Worm (Caenorhabditis elegans) whole organism, young adult: Measurements from ENCODE around the gene Y65A5A.2.

ENCODE experiments used
- B0035.1 ChIP-seq: sonication (generic microtip); optimal IDR thresholded peaks from 2 replicates; lab custom pipeline; 2016; ENCODE audit warnings: missing genetic modification characterization, mild to moderate bottlenecking, missing compliant biosample characterization, missing genotype, missing genetic modification reagents
- B0336.3 ChIP-seq: fragments of 200-800 bp; sonication (Bioruptor generic); IDR thresholded peaks from 2 replicates; pipeline ENCODE4 v1.3.6; 2022; ENCODE audit warnings: missing genetic modification characterization, missing compliant biosample characterization
- C06A6.2 ChIP-seq: fragments of 200-800 bp; sonication (Bioruptor generic); conservative IDR thresholded peaks from 2 replicates; pipeline ENCODE4 v1.3.6; 2022; ENCODE audit warnings: missing genetic modification characterization, missing compliant biosample characterization
- C17E4.6 ChIP-seq: fragments of 200-800 bp; sonication (Bioruptor generic); IDR thresholded peaks from 2 replicates; pipeline ENCODE4 v1.3.6; 2022; ENCODE audit warnings: missing genetic modification reagents, missing genetic modification characterization, missing compliant biosample characterization
- D2030.7 ChIP-seq: fragments of 200-800 bp; sonication (Bioruptor generic); IDR thresholded peaks from 2 replicates; pipeline ENCODE4 v1.3.6; 2022; ENCODE audit warnings: missing genetic modification reagents, missing genetic modification characterization, missing compliant biosample characterization
- F10E7.11 ChIP-seq: sonication (generic microtip); optimal IDR thresholded peaks from 2 replicates; lab custom pipeline; 2017; ENCODE audit warnings: mild to moderate bottlenecking, missing genetic modification characterization, moderate library complexity, missing compliant biosample characterization
- F23B12.7 ChIP-seq: sonication (generic microtip); optimal IDR thresholded peaks from 2 replicates; lab custom pipeline; 2017; ENCODE audit warnings: missing genetic modification characterization, mild to moderate bottlenecking, missing compliant biosample characterization, antibody characterized with exemption, moderate library complexity; ENCODE audit not compliant: insufficient read depth
- F33H1.4 ChIP-seq: fragments of 200-800 bp; sonication (Bioruptor generic); IDR thresholded peaks from 2 replicates; pipeline ENCODE4 v1.3.6; 2022; ENCODE audit warnings: missing genetic modification reagents, missing genetic modification characterization, missing compliant biosample characterization
- Y56A3A.18 ChIP-seq: fragments of 200-800 bp; sonication (Bioruptor generic); IDR thresholded peaks from 2 replicates; pipeline ENCODE4 v1.3.6; 2022; ENCODE audit warnings: missing genetic modification reagents, missing genetic modification characterization, missing compliant biosample characterization
- ZK185.1 ChIP-seq: sonication (generic microtip); optimal IDR thresholded peaks from 2 replicates; lab custom pipeline; 2016; ENCODE audit warnings: mild to moderate bottlenecking, missing genetic modification characterization, missing compliant biosample characterization; ENCODE audit not compliant: poor library complexity, severe bottlenecking
- ama-1 ChIP-seq, 3 experiments: fragments of 150-350 bp in 1 of 3; sonication (generic microtip) in 2 of 3; optimal IDR thresholded peaks; 2 replicates each; lab custom pipeline; 2014 to 2018; ENCODE audit warnings: missing biosample characterization in 2 of 3, missing genetic modification characterization in 2 of 3, missing genetic modification reagents in 2 of 3
- atf-7 ChIP-seq: sonication (generic microtip); optimal IDR thresholded peaks from 2 replicates; lab custom pipeline; 2017; ENCODE audit warnings: mild to moderate bottlenecking, missing genetic modification characterization, missing compliant biosample characterization
- attf-5 ChIP-seq: fragments of 200-800 bp; sonication (Bioruptor generic); optimal IDR thresholded peaks from 2 replicates; lab custom pipeline; 2018; ENCODE audit warnings: mild to moderate bottlenecking, missing genetic modification characterization, missing compliant biosample characterization
- bed-1 ChIP-seq: fragments of 200-800 bp; sonication (Bioruptor generic); IDR thresholded peaks from 2 replicates; pipeline ENCODE4 v1.3.6; 2022; ENCODE audit warnings: missing genetic modification reagents, missing genetic modification characterization, missing compliant biosample characterization
- ceh-27 ChIP-seq: fragments of 200-800 bp; sonication (Bioruptor generic); optimal IDR thresholded peaks from 2 replicates; lab custom pipeline; 2018; ENCODE audit warnings: mild to moderate bottlenecking, missing genetic modification characterization, moderate library complexity, missing compliant biosample characterization
- ceh-40 ChIP-seq: fragments of 200-800 bp; sonication (Bioruptor generic); IDR thresholded peaks from 2 replicates; pipeline ENCODE4 v1.3.6; 2022; ENCODE audit warnings: missing genetic modification characterization, missing compliant biosample characterization
- ceh-58 ChIP-seq: fragments of 200-800 bp; sonication (Bioruptor generic); IDR thresholded peaks from 2 replicates; pipeline ENCODE4 v1.3.6; 2022; ENCODE audit warnings: missing genetic modification characterization, missing compliant biosample characterization
- die-1 ChIP-seq: sonication (generic microtip); optimal IDR thresholded peaks from 2 replicates; lab custom pipeline; 2016; ENCODE audit warnings: missing genotype, mild to moderate bottlenecking, missing genetic modification characterization, missing compliant biosample characterization
- dox-1 ChIP-seq: fragments of 200-800 bp; sonication (Bioruptor generic); IDR thresholded peaks from 2 replicates; pipeline ENCODE4 v1.3.6; 2022; ENCODE audit warnings: missing genetic modification reagents, missing genetic modification characterization, missing compliant biosample characterization
- dpff-1 ChIP-seq: sonication (generic microtip); optimal IDR thresholded peaks from 2 replicates; lab custom pipeline; 2017; ENCODE audit warnings: mild to moderate bottlenecking, missing genetic modification characterization, missing compliant biosample characterization
- efl-1 ChIP-seq: fragments of 150-350 bp; optimal IDR thresholded peaks from 2 replicates; lab custom pipeline; 2014; ENCODE audit warnings: missing biosample characterization, missing genetic modification reagents, missing genetic modification characterization
- egl-44 ChIP-seq: fragments of 200-800 bp; sonication (Bioruptor generic); IDR thresholded peaks from 2 replicates; pipeline ENCODE4 v1.3.6; 2022; ENCODE audit warnings: missing genetic modification reagents, missing genetic modification characterization, missing compliant biosample characterization
- gei-17 ChIP-seq: fragments of 200-800 bp; sonication (Bioruptor generic); optimal IDR thresholded peaks from 2 replicates; lab custom pipeline; 2018; ENCODE audit warnings: mild to moderate bottlenecking, missing genetic modification characterization, missing compliant biosample characterization
- hlh-12 ChIP-seq: sonication (generic microtip); optimal IDR thresholded peaks from 2 replicates; lab custom pipeline; 2016; ENCODE audit warnings: missing genetic modification characterization, missing compliant biosample characterization
- hmg-20 ChIP-seq: fragments of 200-800 bp; sonication (Bioruptor generic); IDR thresholded peaks from 2 replicates; pipeline ENCODE4 v1.3.6; 2022; ENCODE audit warnings: missing genetic modification reagents, missing genetic modification characterization, missing compliant biosample characterization
- hrde-1 ChIP-seq: sonication (generic microtip); optimal IDR thresholded peaks from 2 replicates; lab custom pipeline; 2016; ENCODE audit warnings: missing genetic modification characterization, mild to moderate bottlenecking, missing compliant biosample characterization, moderate library complexity, missing genotype, missing genetic modification reagents, borderline replicate concordance
- hsf-1 ChIP-seq: fragments of 200-800 bp; sonication (Bioruptor generic); IDR thresholded peaks from 2 replicates; pipeline ENCODE4 v1.3.6; 2022; ENCODE audit warnings: missing genetic modification reagents, missing genetic modification characterization, missing compliant biosample characterization
- let-526 ChIP-seq: fragments of 200-800 bp; sonication (Bioruptor generic); IDR thresholded peaks from 2 replicates; pipeline ENCODE4 v1.3.6; 2022; ENCODE audit warnings: missing genetic modification reagents, missing genetic modification characterization, missing compliant biosample characterization
- madf-6 ChIP-seq: fragments of 200-800 bp; sonication (Bioruptor generic); IDR thresholded peaks from 2 replicates; pipeline ENCODE4 v1.3.6; 2022; ENCODE audit warnings: missing genetic modification reagents, missing genetic modification characterization, missing compliant biosample characterization
- mes-4 ChIP-seq: sonication (generic microtip); optimal IDR thresholded peaks from 2 replicates; lab custom pipeline; 2016; ENCODE audit warnings: missing genotype, missing genetic modification characterization, missing compliant biosample characterization
- mxl-1 ChIP-seq: sonication (generic microtip); optimal IDR thresholded peaks from 2 replicates; lab custom pipeline; 2016; ENCODE audit warnings: missing genetic modification characterization, missing compliant biosample characterization
- nhr-80 ChIP-seq: sonication (generic microtip); optimal IDR thresholded peaks from 2 replicates; lab custom pipeline; 2016; ENCODE audit warnings: missing genetic modification characterization, missing compliant biosample characterization
- rec-8 ChIP-seq, 2 experiments: sonication (generic microtip); optimal IDR thresholded peaks; 2 replicates each; lab custom pipeline; 2016; ENCODE audit warnings: mild to moderate bottlenecking in 2 of 2, missing genetic modification characterization in 2 of 2, missing genetic modification reagents in 2 of 2, missing genotype in 2 of 2, missing biosample characterization in 1 of 2, missing compliant biosample characterization in 1 of 2, moderate library complexity in 1 of 2
- repo-1 ChIP-seq: sonication (generic microtip); optimal IDR thresholded peaks from 2 replicates; lab custom pipeline; 2017; ENCODE audit warnings: mild to moderate bottlenecking, missing genetic modification characterization, missing compliant biosample characterization
- sdz-38 ChIP-seq: sonication (generic microtip); optimal IDR thresholded peaks from 2 replicates; lab custom pipeline; 2016; ENCODE audit warnings: missing genotype, missing genetic modification characterization, missing compliant biosample characterization
- sea-2 ChIP-seq: fragments of 200-800 bp; sonication (Bioruptor generic); IDR thresholded peaks from 2 replicates; pipeline ENCODE4 v1.3.6; 2022; ENCODE audit warnings: missing genetic modification characterization, missing compliant biosample characterization
- tbx-9 ChIP-seq: sonication (generic microtip); optimal IDR thresholded peaks from 2 replicates; lab custom pipeline; 2016; ENCODE audit warnings: borderline replicate concordance, missing genetic modification characterization, inconsistent platforms, missing compliant biosample characterization
- tlf-1 ChIP-seq: fragments of 200-800 bp; sonication (Bioruptor generic); optimal IDR thresholded peaks from 2 replicates; lab custom pipeline; 2018; ENCODE audit warnings: mild to moderate bottlenecking, missing genetic modification characterization, missing compliant biosample characterization
- unc-130 ChIP-seq: sonication (generic microtip); optimal IDR thresholded peaks from 2 replicates; lab custom pipeline; 2016; ENCODE audit warnings: missing genetic modification reagents, missing genetic modification characterization, missing compliant biosample characterization
- unc-62 ChIP-seq: fragments of 150-350 bp; optimal IDR thresholded peaks from 2 replicates; lab custom pipeline; 2014; ENCODE audit warnings: missing biosample characterization, missing genetic modification reagents, missing genetic modification characterization
- xnd-1 ChIP-seq: sonication (generic microtip); optimal IDR thresholded peaks from 2 replicates; lab custom pipeline; 2016; ENCODE audit warnings: missing genotype, missing genetic modification reagents, missing genetic modification characterization, missing compliant biosample characterization
- zfh-2 ChIP-seq: fragments of 200-800 bp; sonication (Bioruptor generic); conservative IDR thresholded peaks from 2 replicates; pipeline ENCODE4 v1.3.6; 2022; ENCODE audit warnings: missing genetic modification reagents, missing genetic modification characterization, missing compliant biosample characterization
- ztf-18 ChIP-seq: sonication (generic microtip); optimal IDR thresholded peaks from 2 replicates; lab custom pipeline; 2016; ENCODE audit warnings: missing genotype, mild to moderate bottlenecking, missing genetic modification characterization, missing compliant biosample characterization
- ztf-22 ChIP-seq: fragments of 200-800 bp; sonication (Bioruptor generic); optimal IDR thresholded peaks from 2 replicates; lab custom pipeline; 2018; ENCODE audit warnings: mild to moderate bottlenecking, missing genetic modification characterization, moderate library complexity, missing compliant biosample characterization
- ztf-28 ChIP-seq: fragments of 200-800 bp; sonication (Bioruptor generic); IDR thresholded peaks from 2 replicates; pipeline ENCODE4 v1.3.6; 2022; ENCODE audit warnings: missing genetic modification reagents, missing genetic modification characterization, missing compliant biosample characterization
- ztf-3 ChIP-seq: fragments of 200-800 bp; sonication (Bioruptor generic); optimal IDR thresholded peaks from 2 replicates; lab custom pipeline; 2018; ENCODE audit warnings: mild to moderate bottlenecking, missing genetic modification characterization, missing compliant biosample characterization

The Y65A5A.2 gene

ce11 chrIV:16397845-16398607 is 13.8 kb upstream of the Y65A5A.2 start (continued):
- no peak; the same call in 1 of the 2 replicates for TF ChIP-seq dox-1 (GFP tag; lab: Robert Waterston, UW)
- TF ChIP-seq unc-130 (GFP tag; lab: Kevin White, UChicago): peak; percentile 9
- no peak for TF ChIP-seq bed-1
- TF ChIP-seq B0336.3: peak; percentile 56; the same call in 1 of the 2 replicates

DNA sequence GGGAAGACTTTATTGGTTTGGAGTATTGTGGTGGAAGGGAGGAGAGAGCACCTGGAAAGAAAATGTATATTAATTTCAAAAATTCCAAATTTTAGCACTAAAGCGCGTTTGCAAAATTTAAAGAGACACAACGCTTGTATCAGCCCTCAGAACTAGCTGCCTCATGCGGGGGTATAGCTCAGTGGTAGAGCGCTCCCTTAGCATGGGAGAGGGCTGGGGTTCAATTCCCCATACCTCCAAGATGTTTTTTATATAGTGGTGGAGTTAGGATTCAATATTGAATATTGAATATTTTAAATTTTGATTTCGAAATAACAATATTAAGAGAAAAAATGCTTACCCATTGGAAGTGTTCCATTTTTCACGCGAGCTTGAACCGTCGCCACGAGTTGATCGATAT is 12.8 kb upstream of the Y65A5A.2 start:
- TF ChIP-seq sdz-38 (no peak), ama-1 (optimal IDR thresholded peaks at IDR 0.05; lab: Kevin White, UChicago) (no peak), ama-1 (GFP tag; optimal IDR thresholded peaks at IDR 0.05; lab: Kevin White, UChicago) (peak; percentile 31 to 88), mxl-1 (tag; lab: Kevin White, UChicago) (peak; percentile 64), ztf-18 (peak; percentile 84), unc-62 (no peak), hlh-12 (tag; lab: Kevin White, UChicago) (peak; percentile 42), tlf-1 (GFP tag; lab: Kevin White, UChicago) (peak; percentile 40), atf-7 (tag; lab: Kevin White, UChicago) (peak; percentile 43), attf-5 (GFP tag; lab: Kevin White, UChicago) (peak; percentile 21), ceh-40 (0 out of 2 replicates have a peak, but pooled peaks have one; percentile 77), C06A6.2 (GFP tag; lab: Robert Waterston, UW) (no peak), B0035.1 (tag; lab: Kevin White, UChicago) (no peak), tbx-9 (tag; lab: Kevin White, UChicago) (no peak), F10E7.11 (tag; lab: Kevin White, UChicago) (no peak), hmg-20 (GFP tag; lab: Robert Waterston, UW) (peak; percentile 84), gei-17 (GFP tag; lab: Kevin White, UChicago) (no peak), zfh-2 (GFP tag; lab: Robert Waterston, UW) (peak; percentile 28; the same call in 1 of the 2 replicates), nhr-80 (tag; lab: Kevin White, UChicago) (no peak), rec-8 (tag; optimal IDR thresholded peaks at IDR 0.05; lab: Kevin White, UChicago) (peak; percentile 43 to 66), bed-1 (peak; percentile 89; the same call in 1 of the 2 replicates), F33H1.4 (GFP tag; lab: Robert Waterston, UW) (no peak), ztf-28 (GFP tag; lab: Robert Waterston, UW) (no peak), hrde-1 (peak; percentile 45), ztf-22 (GFP tag; lab: Kevin White, UChicago) (no peak), D2030.7 (peak; percentile 85), dpff-1 (tag; lab: Kevin White, UChicago) (no peak), ztf-3 (no peak), mes-4 (peak; percentile 6), die-1 (tag; lab: Kevin White, UChicago) (peak; percentile 86), egl-44 (GFP tag; lab: Robert Waterston, UW) (peak; percentile 90), sea-2 (GFP tag; lab: Robert Waterston, UW) (no peak), ceh-27 (GFP tag; lab: Kevin White, UChicago) (peak; percentile 47), Y56A3A.18 (GFP tag; lab: Robert Waterston, UW) (peak; percentile 49; the same call in 1 of the 2 replicates), ceh-58 (no peak), hsf-1 (GFP tag; lab: Robert Waterston, UW) (peak; percentile 58; the same call in 1 of the 2 replicates), ZK185.1 (tag; lab: Kevin White, UChicago) (peak; percentile 75), efl-1 (GFP tag; lab: Kevin White, UChicago) (no peak), C17E4.6 (GFP tag; lab: Robert Waterston, UW) (no peak), repo-1 (tag; lab: Kevin White, UChicago) (no peak), let-526 (GFP tag; lab: Robert Waterston, UW) (no peak), xnd-1 (no peak), madf-6 (peak; percentile 55), F23B12.7 (peak; percentile 45)
